Fruit fly (Drosophila melanogaster): ENCODE data around the gene CG42523.

- TF ChIP-seq cic (GFP tag; optimal IDR thresholded peaks at IDR 0.05) = no peak
- no peak for TF ChIP-seq Hr96 (GFP tag; optimal IDR thresholded peaks at IDR 0.05)
- no peak for TF ChIP-seq CG33017 (tag; optimal IDR thresholded peaks at IDR 0.05)
- no peak for TF ChIP-seq toe (GFP tag; optimal IDR thresholded peaks at IDR 0.05)
- TF ChIP-seq cnc (optimal IDR thresholded peaks at IDR 0.05) = no peak
These were observed 31.3 kb downstream of the CG42523 start, which contains the start of gene fipi for dm6 chr2L:4793780-4794523.

Measured in whole organism, adult.